Fruit fly (Drosophila melanogaster) whole organism, pupa: Measurements from ENCODE around the gene Ir68b.

ENCODE experiments used
- CG12605 ChIP-seq: fragments of 200-800 bp; sonication (Bioruptor generic); IDR thresholded peaks from 2 replicates; pipeline ENCODE4 v1.3.6; 2022; ENCODE audit warnings: missing biosample characterization, missing genetic modification characterization
- CG13204 ChIP-seq: fragments of 200-800 bp; sonication (Bioruptor generic); optimal IDR thresholded peaks from 2 replicates; lab custom pipeline; 2018; ENCODE audit warnings: missing biosample characterization, mild to moderate bottlenecking, missing genetic modification characterization, moderate library complexity
- CG4496 ChIP-seq: fragments of 200-800 bp; sonication (Bioruptor generic); IDR thresholded peaks from 3 replicates; pipeline ENCODE4 v1.3.6; 2022; ENCODE audit warnings: missing biosample characterization, missing genetic modification characterization

- no peak for TF ChIP-seq CG4496 (GFP tag; lab: Robert Waterston, UW)
- no peak for TF ChIP-seq CG13204
- no peak for TF ChIP-seq CG12605 (GFP tag; lab: Robert Waterston, UW)
These were observed 19.8 kb downstream of the Ir68b start for dm6 chr3L:12107378-12107777.
